Fruit fly (Drosophila melanogaster) whole organism, embryonic: Measurements from ENCODE around the gene Eip75B.
A peak's percentile ranks its signal among the peaks of the same experiment; 100 is the strongest.

Experiments
- Bgb ChIP-seq: fragments of 200-800 bp; sonication (Bioruptor generic); IDR thresholded peaks from 2 replicates; pipeline ENCODE4 v1.3.6; 2022; ENCODE audit warnings: missing biosample characterization, missing genetic modification characterization; ENCODE audit not compliant: partially characterized antibody
- Bteb2 ChIP-seq: fragments of 200-800 bp; sonication (Bioruptor generic); optimal IDR thresholded peaks from 2 replicates; lab custom pipeline; 2016; ENCODE audit warnings: missing biosample characterization, missing genetic modification characterization
- CG11247 ChIP-seq: fragments of 200-800 bp; sonication (Bioruptor generic); IDR thresholded peaks from 2 replicates; pipeline ENCODE4 v1.3.6; 2022; ENCODE audit warnings: missing biosample characterization, missing genetic modification characterization
- CG12219 ChIP-seq: fragments of 200-800 bp; sonication (Bioruptor generic); optimal IDR thresholded peaks from 3 replicates; lab custom pipeline; 2018; ENCODE audit warnings: missing biosample characterization, mild to moderate bottlenecking, missing genetic modification characterization
- CG15269 ChIP-seq: fragments of 200-800 bp; sonication (Bioruptor generic); optimal IDR thresholded peaks from 2 replicates; lab custom pipeline; 2018; ENCODE audit warnings: missing biosample characterization, mild to moderate bottlenecking, missing genetic modification characterization, moderate library complexity
- CG17385 ChIP-seq: fragments of 200-800 bp; sonication (Bioruptor generic); optimal IDR thresholded peaks from 3 replicates; lab custom pipeline; 2018; ENCODE audit warnings: missing biosample characterization, mild to moderate bottlenecking, missing genetic modification characterization
- CG4360 ChIP-seq: fragments of 200-800 bp; sonication (Bioruptor generic); IDR thresholded peaks from 2 replicates; pipeline ENCODE4 v1.3.6; 2022; ENCODE audit warnings: missing biosample characterization, missing genetic modification characterization
- CrebB ChIP-seq: fragments of 200-800 bp; sonication (Bioruptor generic); optimal IDR thresholded peaks from 3 replicates; lab custom pipeline; 2018; ENCODE audit warnings: missing biosample characterization, mild to moderate bottlenecking, missing genetic modification characterization
- Dp ChIP-seq: fragments of 200-800 bp; sonication (Bioruptor generic); optimal IDR thresholded peaks from 2 replicates; lab custom pipeline; 2018; ENCODE audit warnings: missing biosample characterization, mild to moderate bottlenecking, missing genetic modification characterization, moderate library complexity
- Hr39 ChIP-seq: fragments of >200 bp; optimal IDR thresholded peaks from 2 replicates; lab custom pipeline; 2017
- Kr ChIP-seq: fragments of 200-800 bp; sonication (Bioruptor generic); optimal IDR thresholded peaks from 2 replicates; lab custom pipeline; 2017; ENCODE audit warnings: missing biosample characterization, mild to moderate bottlenecking, missing genetic modification characterization
- PHDP ChIP-seq: fragments of 200-800 bp; sonication (Bioruptor generic); optimal IDR thresholded peaks from 3 replicates; lab custom pipeline; 2018; ENCODE audit warnings: missing biosample characterization, mild to moderate bottlenecking, missing genetic modification characterization, moderate library complexity
- Trl ChIP-seq, 3 experiments: fragments of >200 bp in 2 of 3; fragments of 200-800 bp in 1 of 3; sonication (Bioruptor generic) in 1 of 3; optimal IDR thresholded peaks; 2 replicates in 1 of 3; 3 replicates in 2 of 3; lab custom pipeline; 2016 to 2017; ENCODE audit warnings: missing biosample characterization in 1 of 3, missing genetic modification characterization in 1 of 3
- ap ChIP-seq: fragments of 200-800 bp; sonication (Bioruptor generic); IDR thresholded peaks from 2 replicates; pipeline ENCODE4 v1.3.6; 2022; ENCODE audit warnings: missing biosample characterization, missing genetic modification characterization
- bsh ChIP-seq, 2 experiments: fragments of 200-800 bp; sonication (Bioruptor generic); optimal IDR thresholded peaks; 2 replicates each; lab custom pipeline; 2017 to 2018; ENCODE audit warnings: mild to moderate bottlenecking in 2 of 2, missing biosample characterization in 2 of 2, missing genetic modification characterization in 2 of 2, moderate library complexity in 1 of 2
- corto ChIP-seq: fragments of 200-800 bp; sonication (Bioruptor generic); optimal IDR thresholded peaks from 2 replicates; lab custom pipeline; 2016; ENCODE audit warnings: missing biosample characterization, mild to moderate bottlenecking, missing genetic modification characterization, moderate library complexity
- da ChIP-seq: fragments of 200-800 bp; sonication (Bioruptor generic); optimal IDR thresholded peaks from 2 replicates; lab custom pipeline; 2016; ENCODE audit warnings: missing biosample characterization, missing genetic modification characterization
- danr ChIP-seq: fragments of 200-800 bp; sonication (Bioruptor generic); IDR thresholded peaks from 2 replicates; pipeline ENCODE4 v1.3.6; 2022; ENCODE audit warnings: missing biosample characterization, missing genetic modification characterization
- fd64A ChIP-seq: fragments of 200-800 bp; sonication (Bioruptor generic); optimal IDR thresholded peaks from 3 replicates; lab custom pipeline; 2018; ENCODE audit warnings: missing biosample characterization, mild to moderate bottlenecking, missing genetic modification characterization
- gem ChIP-seq: fragments of 200-800 bp; sonication (Bioruptor generic); optimal IDR thresholded peaks from 2 replicates; lab custom pipeline; 2019; ENCODE audit warnings: missing biosample characterization, mild to moderate bottlenecking, missing genetic modification characterization, moderate library complexity
- hb ChIP-seq: fragments of 200-800 bp; sonication (Bioruptor generic); IDR thresholded peaks from 3 replicates; pipeline ENCODE4 v1.3.6; 2022; ENCODE audit warnings: missing biosample characterization, missing genetic modification characterization; ENCODE audit not compliant: partially characterized antibody
- hkb ChIP-seq, 2 experiments: fragments of 200-800 bp in 1 of 2; fragments of >200 bp in 1 of 2; sonication (Bioruptor generic) in 1 of 2; IDR thresholded peaks in 1 of 2; optimal IDR thresholded peaks in 1 of 2; 2 replicates each; pipeline versions ENCODE4 v1.3.6 to Lab custom; 2017 to 2022; ENCODE audit warnings: missing biosample characterization in 1 of 2, missing genetic modification characterization in 1 of 2
- jigr1 ChIP-seq: fragments of 200-800 bp; sonication (Bioruptor generic); IDR thresholded peaks from 3 replicates; pipeline ENCODE4 v1.3.6; 2022; ENCODE audit warnings: missing biosample characterization, missing genetic modification characterization
- lbe ChIP-seq: fragments of 200-800 bp; sonication (Bioruptor generic); optimal IDR thresholded peaks from 2 replicates; lab custom pipeline; 2016; ENCODE audit warnings: missing biosample characterization, mild to moderate bottlenecking, missing genetic modification characterization
- nau ChIP-seq: fragments of 200-800 bp; sonication (Bioruptor generic); optimal IDR thresholded peaks from 3 replicates; lab custom pipeline; 2017; ENCODE audit warnings: missing biosample characterization, mild to moderate bottlenecking, missing genetic modification characterization, missing genetic modification reagents
- nom ChIP-seq: fragments of 200-800 bp; sonication (Bioruptor generic); optimal IDR thresholded peaks from 2 replicates; lab custom pipeline; 2017; ENCODE audit warnings: missing biosample characterization, missing genetic modification characterization, mild to moderate bottlenecking, moderate library complexity, missing genetic modification reagents
- pzg ChIP-seq: fragments of 200-800 bp; sonication (Bioruptor generic); optimal IDR thresholded peaks from 3 replicates; lab custom pipeline; 2018; ENCODE audit warnings: missing biosample characterization, mild to moderate bottlenecking, missing genetic modification characterization, moderate library complexity
- sc ChIP-seq, 3 experiments: fragments of >200 bp in 2 of 3; fragments of 200-800 bp in 1 of 3; sonication (Bioruptor generic) in 1 of 3; optimal IDR thresholded peaks; 2 replicates in 2 of 3; 3 replicates in 1 of 3; lab custom pipeline; 2017; ENCODE audit warnings: mild to moderate bottlenecking in 1 of 3, missing biosample characterization in 1 of 3, missing genetic modification characterization in 1 of 3, missing genetic modification reagents in 1 of 3
- sens ChIP-seq: fragments of 200-800 bp; sonication (Bioruptor generic); peaks from one replicate; lab custom pipeline; 2016; ENCODE audit warnings: missing biosample characterization, missing genetic modification characterization
- tap ChIP-seq: fragments of 200-800 bp; optimal IDR thresholded peaks from 3 replicates; lab custom pipeline; 2019; ENCODE audit warnings: missing biosample characterization, mild to moderate bottlenecking, missing genetic modification characterization, moderate library complexity

The Eip75B gene

DNA sequence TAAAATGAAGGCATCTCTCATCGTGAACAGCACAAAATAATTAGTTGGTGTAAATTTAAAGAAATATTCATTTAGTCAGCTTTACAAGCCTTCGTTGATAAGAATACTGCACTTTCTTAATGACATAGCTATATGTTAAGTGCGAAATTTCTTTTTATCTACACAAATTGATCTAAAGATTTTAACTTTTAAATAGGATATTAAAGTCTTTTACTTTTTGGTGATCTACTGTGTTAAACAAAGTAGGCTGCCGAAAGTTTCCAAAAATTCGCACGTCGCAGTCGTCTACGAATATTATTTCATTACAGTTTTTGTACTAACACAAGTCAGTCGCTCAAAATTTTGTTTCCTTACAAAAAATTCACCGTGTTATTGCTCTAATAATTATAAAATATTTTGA, 22.1 kb downstream of the Eip75B start, which contains the start of gene CG42393:
TSS of gene CG42393 (plus strand) at position 301 of the 400 bp plus-strand sequence.
- TF ChIP-seq Kr: no peak
- no peak for TF ChIP-seq da (GFP tag; lab: Kevin White, UChicago)
- TF ChIP-seq Hr39 (lab: Kevin White, UChicago): no peak
- TF ChIP-seq CG17385 (GFP tag; lab: Kevin White, UChicago): no peak
- TF ChIP-seq jigr1 (GFP tag; lab: Robert Waterston, UW): no peak

DNA sequence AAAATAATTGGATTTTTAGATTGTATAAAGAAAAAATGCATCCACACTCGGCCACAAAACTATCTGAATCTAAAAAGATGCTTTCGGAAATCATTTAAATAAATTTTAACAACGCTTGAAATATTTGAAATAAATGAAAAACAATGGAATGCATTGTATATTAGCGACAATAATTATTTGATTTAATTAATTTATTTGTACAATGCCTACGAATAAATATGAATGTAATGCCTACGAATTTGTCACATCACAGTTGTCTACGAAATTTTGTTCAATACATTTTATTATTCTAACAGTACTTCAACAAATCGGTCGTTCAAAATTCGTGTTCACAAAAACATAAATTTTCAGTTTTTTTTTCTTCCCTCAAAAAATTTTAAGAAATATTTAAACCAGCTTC, 24.5 kb downstream of the Eip75B start, which contains the start of gene CG32192:
TSS of gene CG32192 (plus strand) at position 301 of the 400 bp plus-strand sequence.
- TF ChIP-seq sens (GFP tag; lab: Kevin White, UChicago) (peak; percentile 15), hb (no peak), Dp (GFP tag; lab: Kevin White, UChicago) (no peak), hkb (optimal IDR thresholded peaks at IDR 0.05; lab: Kevin White, UChicago) (no peak), hkb (GFP tag; IDR thresholded peaks at IDR 0.05; lab: Robert Waterston, UW) (no peak), CrebB (no peak), nau (no peak), Bgb (GFP tag; lab: Robert Waterston, UW) (no peak), danr (no peak)

DNA sequence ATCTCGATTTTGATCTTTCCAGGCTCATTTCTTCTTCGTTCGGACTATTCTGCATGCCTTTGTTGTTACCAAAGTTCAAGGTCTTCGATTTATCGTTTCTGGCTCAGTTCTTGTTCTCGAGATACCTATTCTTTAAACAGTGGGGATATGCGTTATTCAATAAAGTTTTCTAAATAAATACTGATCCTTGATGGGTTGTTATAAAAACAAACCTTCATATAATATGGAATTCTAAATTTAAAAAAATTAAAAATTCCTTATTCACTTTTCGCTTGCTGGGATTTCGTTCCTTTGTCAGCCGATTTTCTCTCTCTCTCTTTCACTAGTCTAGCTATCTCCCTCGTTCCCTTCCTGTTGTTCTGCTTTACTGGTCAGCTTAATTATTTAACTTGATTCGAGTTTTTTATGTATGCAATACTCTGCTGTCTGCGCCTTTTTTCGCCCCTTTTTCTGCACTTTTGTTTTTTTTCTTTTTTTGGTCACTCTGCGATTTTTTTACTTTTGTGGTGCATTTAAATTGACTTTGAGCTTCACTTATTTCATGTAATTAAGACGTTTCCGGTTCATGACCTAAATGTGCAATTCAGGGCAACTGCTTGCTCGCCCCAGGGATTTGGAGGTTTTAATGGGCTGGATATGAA, 26.3 kb downstream of the Eip75B start:
- TF ChIP-seq nom (GFP tag; lab: Kevin White, UChicago): peak; percentile 71
- peak; percentile 24 for TF ChIP-seq corto (GFP tag; lab: Kevin White, UChicago)
- no peak for TF ChIP-seq pzg (GFP tag; lab: Kevin White, UChicago)
- TF ChIP-seq CG15269: no peak

DNA sequence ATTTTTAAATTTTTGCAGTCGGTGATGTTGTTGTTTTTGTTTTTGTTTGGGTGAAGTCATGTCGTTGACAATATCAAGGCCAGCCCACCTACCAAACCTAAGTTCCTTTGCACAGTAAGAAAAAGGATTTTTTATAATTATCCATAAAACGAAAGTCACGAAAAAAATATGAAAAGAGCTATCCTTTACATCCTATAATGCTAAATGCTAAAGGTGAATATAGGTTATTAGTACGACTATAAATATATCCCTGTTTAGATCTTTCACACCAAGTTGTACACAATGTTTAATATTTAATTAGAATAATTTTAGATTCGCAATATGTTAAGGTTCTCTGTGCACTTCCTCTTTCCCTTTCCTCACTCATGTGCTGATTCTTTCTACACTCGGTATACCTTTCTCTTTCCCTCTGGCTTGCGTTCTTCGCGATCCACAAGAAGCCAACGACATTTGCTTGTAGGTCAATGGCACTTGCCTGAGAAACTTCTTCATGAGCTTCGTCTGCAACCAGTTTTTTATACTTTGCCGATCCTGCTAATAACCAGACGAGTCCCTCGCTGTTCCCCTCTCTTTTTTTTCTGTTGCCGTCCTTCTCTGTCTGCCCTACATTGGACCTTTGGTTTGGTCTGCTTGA, 26.9 kb downstream of the Eip75B start:
- no peak for TF ChIP-seq CG12219 (GFP tag; lab: Kevin White, UChicago)
- no peak for TF ChIP-seq fd64A (GFP tag; lab: Kevin White, UChicago)
- no peak for TF ChIP-seq ap (GFP tag; lab: Robert Waterston, UW)
- TF ChIP-seq Bteb2 (GFP tag; lab: Kevin White, UChicago): no peak
- TF ChIP-seq CG11247: no peak
- no peak for TF ChIP-seq sc (optimal IDR thresholded peaks at IDR 0.05; lab: Kevin White, UChicago)
- no peak for TF ChIP-seq sc (GFP tag; optimal IDR thresholded peaks at IDR 0.05; lab: Kevin White, UChicago)
- TF ChIP-seq bsh (GFP tag; optimal IDR thresholded peaks at IDR 0.05; lab: Kevin White, UChicago): peak in 1 of 2 experiments; percentile 68
- TF ChIP-seq PHDP (tag; lab: Kevin White, UChicago): no peak
- TF ChIP-seq CG4360 (GFP tag; lab: Robert Waterston, UW): 0 out of 2 replicates have a peak, but pooled peaks have one; percentile 10
- TF ChIP-seq Trl (optimal IDR thresholded peaks at IDR 0.05; lab: Kevin White, UChicago): no peak
- TF ChIP-seq Trl (GFP tag; optimal IDR thresholded peaks at IDR 0.05; lab: Kevin White, UChicago): no peak
- peak; percentile 15 for TF ChIP-seq lbe (GFP tag; lab: Kevin White, UChicago)
- TF ChIP-seq nom (GFP tag; lab: Kevin White, UChicago): peak; percentile 16
- peak; percentile 28 for TF ChIP-seq corto (GFP tag; lab: Kevin White, UChicago)
- TF ChIP-seq tap (tag; lab: Kevin White, UChicago): no peak
- no peak for TF ChIP-seq gem (tag; lab: Kevin White, UChicago)
